Fruit fly (Drosophila melanogaster) whole organism, embryonic: ENCODE measurements around the gene C901.

Experiments
- Blimp-1 ChIP-seq: fragments of 200-800 bp; sonication (Bioruptor generic); optimal IDR thresholded peaks from 3 replicates; lab custom pipeline; 2018; ENCODE audit warnings: missing biosample characterization, missing genetic modification characterization, mild to moderate bottlenecking, moderate library complexity, missing genetic modification reagents
- CG10462 ChIP-seq: fragments of 200-800 bp; sonication (Bioruptor generic); optimal IDR thresholded peaks from 2 replicates; lab custom pipeline; 2016; ENCODE audit warnings: missing biosample characterization, missing genetic modification characterization
- CG11504 ChIP-seq: fragments of 200-800 bp; sonication (Bioruptor generic); optimal IDR thresholded peaks from 3 replicates; lab custom pipeline; 2019; ENCODE audit warnings: missing biosample characterization, mild to moderate bottlenecking, missing genetic modification characterization, moderate library complexity
- CG1603 ChIP-seq: fragments of 200-800 bp; sonication (Bioruptor generic); optimal IDR thresholded peaks from 2 replicates; lab custom pipeline; 2019; ENCODE audit warnings: missing biosample characterization, mild to moderate bottlenecking, missing genetic modification characterization, moderate library complexity
- CG16815 ChIP-seq: fragments of 200-800 bp; sonication (Bioruptor generic); optimal IDR thresholded peaks from 3 replicates; lab custom pipeline; 2017; ENCODE audit warnings: missing biosample characterization, mild to moderate bottlenecking, missing genetic modification characterization
- CG18476 ChIP-seq: fragments of 200-800 bp; sonication (Bioruptor generic); optimal IDR thresholded peaks from 2 replicates; lab custom pipeline; 2016; ENCODE audit warnings: missing biosample characterization, mild to moderate bottlenecking, missing genetic modification characterization
- CG3065 ChIP-seq: fragments of 200-800 bp; sonication (Bioruptor generic); optimal IDR thresholded peaks from 2 replicates; lab custom pipeline; 2016; ENCODE audit warnings: missing biosample characterization, missing genetic modification characterization
- CG4820 ChIP-seq: fragments of 200-800 bp; sonication (Bioruptor generic); optimal IDR thresholded peaks from 3 replicates; lab custom pipeline; 2016; ENCODE audit warnings: missing biosample characterization, missing genetic modification characterization
- CG7271 ChIP-seq: fragments of 200-800 bp; sonication (Bioruptor generic); optimal IDR thresholded peaks from 2 replicates; lab custom pipeline; 2018; ENCODE audit warnings: missing biosample characterization, mild to moderate bottlenecking, missing genetic modification characterization, moderate library complexity
- CG8290 ChIP-seq, 3 experiments: fragments of 200-800 bp; sonication (Bioruptor generic); optimal IDR thresholded peaks; 2 replicates each; lab custom pipeline; 2016 to 2019; ENCODE audit warnings: missing biosample characterization in 3 of 3, missing genetic modification characterization in 3 of 3, mild to moderate bottlenecking in 2 of 3, moderate library complexity in 1 of 3
- CG8478 ChIP-seq: fragments of >200 bp; optimal IDR thresholded peaks from 2 replicates; lab custom pipeline; 2018
- Camta ChIP-seq: fragments of 200-800 bp; sonication (Bioruptor generic); optimal IDR thresholded peaks from 2 replicates; lab custom pipeline; 2016; ENCODE audit warnings: missing biosample characterization, missing genetic modification characterization
- Chrac-16 ChIP-seq: fragments of 200-800 bp; sonication (Bioruptor generic); optimal IDR thresholded peaks from 3 replicates; lab custom pipeline; 2016; ENCODE audit warnings: missing biosample characterization, missing genetic modification characterization
- Drgx ChIP-seq: fragments of 200-800 bp; sonication (Bioruptor generic); IDR thresholded peaks from 2 replicates; pipeline ENCODE4 v1.3.6; 2022; ENCODE audit warnings: missing biosample characterization, missing genetic modification characterization
- Elba2 ChIP-seq: fragments of 200-800 bp; sonication (Bioruptor generic); optimal IDR thresholded peaks from 3 replicates; lab custom pipeline; 2016; ENCODE audit warnings: missing biosample characterization, missing genetic modification characterization
- HmgD ChIP-seq: fragments of 200-800 bp; sonication (Bioruptor generic); optimal IDR thresholded peaks from 3 replicates; lab custom pipeline; 2016; ENCODE audit warnings: missing biosample characterization, missing genetic modification characterization
- Jarid2 ChIP-seq: fragments of 200-800 bp; sonication (Bioruptor generic); optimal IDR thresholded peaks from 3 replicates; lab custom pipeline; 2017; ENCODE audit warnings: mild to moderate bottlenecking, missing biosample characterization, missing genetic modification reagents, missing genetic modification characterization
- Med ChIP-seq: fragments of 200-800 bp; sonication (Bioruptor generic); peaks from one replicate; lab custom pipeline; 2016; ENCODE audit warnings: missing biosample characterization, missing genetic modification characterization, mild to moderate bottlenecking, inconsistent platforms, moderate library complexity
- Pdp1 ChIP-seq, 2 experiments: fragments of 200-800 bp; sonication (Bioruptor generic); optimal IDR thresholded peaks; 3 replicates each; lab custom pipeline; 2016; ENCODE audit warnings: missing biosample characterization in 2 of 2, missing genetic modification characterization in 2 of 2, mild to moderate bottlenecking in 1 of 2, moderate library complexity in 1 of 2
- Ravus ChIP-seq: fragments of 200-800 bp; sonication (Bioruptor generic); IDR thresholded peaks from 2 replicates; pipeline ENCODE4 v1.3.6; 2022; ENCODE audit warnings: missing biosample characterization, missing genetic modification characterization
- Side ChIP-seq: fragments of 200-800 bp; sonication (Bioruptor generic); optimal IDR thresholded peaks from 2 replicates; lab custom pipeline; 2016; ENCODE audit warnings: missing biosample characterization, missing genetic modification characterization
- Sin3A ChIP-seq: fragments of >200 bp; optimal IDR thresholded peaks from 2 replicates; lab custom pipeline; 2018
- Sox102F ChIP-seq: fragments of 200-800 bp; sonication (Bioruptor generic); optimal IDR thresholded peaks from 2 replicates; lab custom pipeline; 2018; ENCODE audit warnings: missing biosample characterization, mild to moderate bottlenecking, missing genetic modification characterization, moderate library complexity
- Trl ChIP-seq, 3 experiments: fragments of >200 bp in 2 of 3; fragments of 200-800 bp in 1 of 3; sonication (Bioruptor generic) in 1 of 3; optimal IDR thresholded peaks; 2 replicates in 1 of 3; 3 replicates in 2 of 3; lab custom pipeline; 2016 to 2017; ENCODE audit warnings: missing biosample characterization in 1 of 3, missing genetic modification characterization in 1 of 3
- abd-A ChIP-seq: fragments of 200-800 bp; sonication (Bioruptor generic); optimal IDR thresholded peaks from 3 replicates; lab custom pipeline; 2019; ENCODE audit warnings: missing biosample characterization, mild to moderate bottlenecking, missing genetic modification characterization, moderate library complexity
- br ChIP-seq: fragments of >200 bp; optimal IDR thresholded peaks from 2 replicates; lab custom pipeline; 2017
- cato ChIP-seq: fragments of 200-800 bp; sonication (Bioruptor generic); optimal IDR thresholded peaks from 2 replicates; lab custom pipeline; 2016; ENCODE audit warnings: missing biosample characterization, missing genetic modification characterization, borderline replicate concordance
- cg ChIP-seq: fragments of 200-800 bp; sonication (Bioruptor generic); optimal IDR thresholded peaks from 3 replicates; lab custom pipeline; 2019; ENCODE audit warnings: missing biosample characterization, mild to moderate bottlenecking, missing genetic modification characterization, moderate library complexity
- chn ChIP-seq: fragments of 200-800 bp; sonication (Bioruptor generic); optimal IDR thresholded peaks from 2 replicates; lab custom pipeline; 2016; ENCODE audit warnings: missing biosample characterization, missing genetic modification characterization
- ci ChIP-seq: fragments of 200-800 bp; sonication (Bioruptor generic); IDR thresholded peaks from 3 replicates; pipeline ENCODE4 v1.3.6; 2022; ENCODE audit warnings: missing biosample characterization, missing genetic modification characterization
- crol ChIP-seq: fragments of 200-800 bp; sonication (Bioruptor generic); IDR thresholded peaks from 2 replicates; pipeline ENCODE4 v1.3.6; 2022; ENCODE audit warnings: missing biosample characterization, missing genetic modification characterization
- crp ChIP-seq, 2 experiments: fragments of 200-800 bp; sonication (Bioruptor generic); optimal IDR thresholded peaks; 2 replicates in 1 of 2; 3 replicates in 1 of 2; lab custom pipeline; 2017; ENCODE audit warnings: missing biosample characterization in 2 of 2, missing genetic modification characterization in 2 of 2, mild to moderate bottlenecking in 1 of 2, moderate library complexity in 1 of 2
- dmrt99B ChIP-seq: fragments of 200-800 bp; sonication (Bioruptor generic); optimal IDR thresholded peaks from 2 replicates; lab custom pipeline; 2018; ENCODE audit warnings: missing biosample characterization, mild to moderate bottlenecking, missing genetic modification characterization, moderate library complexity
- ems ChIP-seq: fragments of 200-800 bp; sonication (Bioruptor generic); optimal IDR thresholded peaks from 3 replicates; lab custom pipeline; 2016; ENCODE audit warnings: missing biosample characterization, missing genetic modification characterization
- fd3F ChIP-seq: fragments of 200-800 bp; sonication (Bioruptor generic); optimal IDR thresholded peaks from 2 replicates; lab custom pipeline; 2018; ENCODE audit warnings: missing biosample characterization, mild to moderate bottlenecking, missing genetic modification characterization, moderate library complexity
- hbn ChIP-seq: fragments of 200-800 bp; sonication (Bioruptor generic); IDR thresholded peaks from 2 replicates; pipeline ENCODE4 v1.3.6; 2022; ENCODE audit warnings: missing biosample characterization, missing genetic modification characterization; ENCODE audit not compliant: partially characterized antibody
- insv ChIP-seq, 2 experiments: fragments of 200-800 bp; sonication (Bioruptor generic); optimal IDR thresholded peaks; 3 replicates each; lab custom pipeline; 2016 to 2018; ENCODE audit warnings: missing biosample characterization in 2 of 2, missing genetic modification characterization in 2 of 2
- jigr1 ChIP-seq: fragments of 200-800 bp; sonication (Bioruptor generic); IDR thresholded peaks from 3 replicates; pipeline ENCODE4 v1.3.6; 2022; ENCODE audit warnings: missing biosample characterization, missing genetic modification characterization
- lbe ChIP-seq: fragments of 200-800 bp; sonication (Bioruptor generic); optimal IDR thresholded peaks from 2 replicates; lab custom pipeline; 2016; ENCODE audit warnings: missing biosample characterization, mild to moderate bottlenecking, missing genetic modification characterization
- mam ChIP-seq: fragments of 200-800 bp; sonication (Bioruptor generic); optimal IDR thresholded peaks from 3 replicates; lab custom pipeline; 2016; ENCODE audit warnings: missing biosample characterization, missing genetic modification characterization
- pros ChIP-seq: fragments of 200-800 bp; sonication (Bioruptor generic); optimal IDR thresholded peaks from 3 replicates; lab custom pipeline; 2019; ENCODE audit warnings: missing biosample characterization, mild to moderate bottlenecking, missing genetic modification characterization, moderate library complexity
- sd ChIP-seq: fragments of 200-800 bp; sonication (Bioruptor generic); optimal IDR thresholded peaks from 3 replicates; lab custom pipeline; 2018; ENCODE audit warnings: missing biosample characterization, mild to moderate bottlenecking, missing genetic modification characterization, moderate library complexity
- sens ChIP-seq: fragments of 200-800 bp; sonication (Bioruptor generic); peaks from one replicate; lab custom pipeline; 2016; ENCODE audit warnings: missing biosample characterization, missing genetic modification characterization
- seq ChIP-seq: fragments of 200-800 bp; sonication (Bioruptor generic); IDR thresholded peaks from 2 replicates; pipeline ENCODE4 v1.3.6; 2022; ENCODE audit warnings: missing biosample characterization, missing genetic modification characterization
- so ChIP-seq: fragments of 200-800 bp; sonication (Bioruptor generic); IDR thresholded peaks from 3 replicates; pipeline ENCODE4 v1.3.6; 2022; ENCODE audit warnings: missing biosample characterization, missing genetic modification characterization
- sqz ChIP-seq: fragments of 200-800 bp; sonication (Bioruptor generic); optimal IDR thresholded peaks from 3 replicates; lab custom pipeline; 2018; ENCODE audit warnings: missing biosample characterization, mild to moderate bottlenecking, missing genetic modification characterization
- tna ChIP-seq: fragments of 200-800 bp; sonication (Bioruptor generic); IDR thresholded peaks from 2 replicates; pipeline ENCODE4 v1.3.6; 2022; ENCODE audit warnings: missing biosample characterization, missing genetic modification characterization; ENCODE audit not compliant: partially characterized antibody
- trem ChIP-seq: fragments of 200-800 bp; optimal IDR thresholded peaks from 3 replicates; lab custom pipeline; 2019; ENCODE audit warnings: missing biosample characterization, mild to moderate bottlenecking, missing genetic modification characterization, moderate library complexity
- tup ChIP-seq: fragments of 200-800 bp; sonication (Bioruptor generic); optimal IDR thresholded peaks from 2 replicates; lab custom pipeline; 2016; ENCODE audit warnings: missing biosample characterization, mild to moderate bottlenecking, missing genetic modification characterization, moderate library complexity
- vfl ChIP-seq: fragments of 200-800 bp; sonication (Bioruptor generic); optimal IDR thresholded peaks from 2 replicates; lab custom pipeline; 2016; ENCODE audit warnings: missing biosample characterization, missing genetic modification characterization
- vvl ChIP-seq: fragments of 200-800 bp; sonication (Bioruptor generic); IDR thresholded peaks from 2 replicates; pipeline ENCODE4 v1.3.6; 2022; ENCODE audit warnings: missing biosample characterization, missing genetic modification characterization

Gene C901

dm6 chrX:10935587-10935986 is 31.3 kb downstream of the C901 start (continued):
- TF ChIP-seq lbe (GFP tag; lab: Kevin White, UChicago) = no peak
- TF ChIP-seq CG8290 (GFP tag; optimal IDR thresholded peaks at IDR 0.05; lab: Kevin White, UChicago) = no peak
- no peak for TF ChIP-seq CG8290 (tag; optimal IDR thresholded peaks at IDR 0.05; lab: Kevin White, UChicago)
- no peak for TF ChIP-seq so (GFP tag; lab: Robert Waterston, UW)
- TF ChIP-seq br (lab: Kevin White, UChicago) = no peak
- no peak for TF ChIP-seq vfl
- TF ChIP-seq CG4820 (GFP tag; lab: Kevin White, UChicago) = no peak
- 0 out of 2 replicates have a peak, but pooled peaks have one; percentile 30 for TF ChIP-seq vvl (GFP tag; lab: Robert Waterston, UW)
- TF ChIP-seq HmgD (GFP tag; lab: Kevin White, UChicago) = no peak
- no peak for TF ChIP-seq CG16815 (GFP tag; lab: Kevin White, UChicago)
- no peak for TF ChIP-seq jigr1 (GFP tag; lab: Robert Waterston, UW)
- TF ChIP-seq CG7271 = no peak
- TF ChIP-seq insv (GFP tag; optimal IDR thresholded peaks at IDR 0.05; lab: Kevin White, UChicago) = no peak
- peak; percentile 35 for TF ChIP-seq abd-A (tag; lab: Kevin White, UChicago)
- TF ChIP-seq Side (GFP tag; lab: Kevin White, UChicago) = no peak
- TF ChIP-seq sd (tag; lab: Kevin White, UChicago) = peak; percentile 98
- TF ChIP-seq Jarid2 (GFP tag; lab: Kevin White, UChicago) = no peak

DNA sequence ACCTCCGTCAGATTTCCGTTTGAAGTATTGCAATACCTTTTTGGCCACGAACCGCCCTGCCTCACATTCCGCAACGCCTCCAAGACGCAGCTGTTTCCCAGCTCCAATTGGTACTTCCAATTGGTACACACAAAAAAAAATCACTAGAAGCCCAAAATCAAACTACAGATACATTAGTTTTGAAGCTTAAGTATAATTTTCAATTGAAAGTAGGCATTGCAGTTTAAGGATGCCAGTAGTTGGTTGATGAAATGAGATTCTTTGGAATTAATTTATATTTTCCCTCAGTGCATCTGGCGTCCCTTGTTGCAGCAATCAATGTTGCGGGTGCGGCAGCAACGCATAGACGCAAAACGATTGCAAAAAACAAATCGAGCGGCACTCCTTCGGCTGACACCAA is 33.2 kb downstream of the C901 start:
- TF ChIP-seq CG18476 (GFP tag; lab: Kevin White, UChicago) (no peak), dmrt99B (tag; lab: Kevin White, UChicago) (peak; percentile 8), hbn (GFP tag; lab: Robert Waterston, UW) (no peak), Sox102F (peak; percentile 9), Elba2 (peak; percentile 46), chn (no peak), trem (tag; lab: Kevin White, UChicago) (no peak), CG11504 (peak; percentile 14), CG1603 (tag; lab: Kevin White, UChicago) (peak; percentile 18), ci (GFP tag; lab: Robert Waterston, UW) (0 out of 3 replicates have a peak, but pooled peaks have one; percentile 39), tup (no peak), sens (peak; percentile 53), Trl (optimal IDR thresholded peaks at IDR 0.05; lab: Kevin White, UChicago) (no peak), Trl (GFP tag; optimal IDR thresholded peaks at IDR 0.05; lab: Kevin White, UChicago) (no peak), tna (GFP tag; lab: Robert Waterston, UW) (no peak), cato (GFP tag; lab: Kevin White, UChicago) (no peak), Drgx (GFP tag; lab: Robert Waterston, UW) (peak; percentile 35; the same call in 1 of the 2 replicates), CG3065 (no peak), Blimp-1 (no peak), Sin3A (lab: Kevin White, UChicago) (no peak), ems (no peak), Camta (GFP tag; lab: Kevin White, UChicago) (no peak), Pdp1 (GFP tag; optimal IDR thresholded peaks at IDR 0.05; lab: Kevin White, UChicago) (no peak), Med (peak; percentile 24)

dm6 chrX:10932300-10932699 is 34.6 kb downstream of the C901 start:
- peak; percentile 26 for TF ChIP-seq sqz (GFP tag; lab: Kevin White, UChicago)
- peak; percentile 29 for TF ChIP-seq pros (GFP tag; lab: Kevin White, UChicago)
- TF ChIP-seq crp (GFP tag; optimal IDR thresholded peaks at IDR 0.05; lab: Kevin White, UChicago) = no peak
- no peak for TF ChIP-seq Ravus (GFP tag; lab: Robert Waterston, UW)
- peak; percentile 56 for TF ChIP-seq crol (GFP tag; lab: Robert Waterston, UW)
- TF ChIP-seq cg = peak; percentile 56
- TF ChIP-seq seq (GFP tag; lab: Robert Waterston, UW) = no peak
- no peak for TF ChIP-seq CG8478 (lab: Kevin White, UChicago)
- TF ChIP-seq Chrac-16 (GFP tag; lab: Kevin White, UChicago) = no peak
- TF ChIP-seq fd3F = no peak
- no peak for TF ChIP-seq CG10462 (GFP tag; lab: Kevin White, UChicago)
- TF ChIP-seq mam (GFP tag; lab: Kevin White, UChicago) = no peak
